Fruit fly (Drosophila melanogaster): ENCODE results near the gene Or67c.

- TF ChIP-seq lab (GFP tag; optimal IDR thresholded peaks at IDR 0.05) = no peak
- TF ChIP-seq Chrac-16 (GFP tag; optimal IDR thresholded peaks at IDR 0.05) = no peak
- TF ChIP-seq Lpt (GFP tag; optimal IDR thresholded peaks at IDR 0.05) = no peak
- no peak for TF ChIP-seq NC2α (GFP tag; optimal IDR thresholded peaks at IDR 0.05)
Measured at dm6 chr3L:10283946-10284345, 39.4 kb upstream of the Or67c start.
